Fruit fly (Drosophila melanogaster): Measurements from ENCODE around the gene bsk.

dm6 chr2L:10220010-10220409, 30.3 kb downstream of the bsk start:
- TF ChIP-seq CG8478 (optimal IDR thresholded peaks at IDR 0.05) (no peak), pan (optimal IDR thresholded peaks at IDR 0.05) (no peak), EcR (GFP tag; optimal IDR thresholded peaks at IDR 0.05) (no peak)

Measured in whole organism.